Worm (Caenorhabditis elegans) whole organism, L2 larva: ENCODE results near the gene F27E5.3.

ENCODE experiments used
- aly-2 ChIP-seq: fragments of 150-350 bp; optimal IDR thresholded peaks from 2 replicates; lab custom pipeline; 2014; ENCODE audit warnings: missing biosample characterization, missing genetic modification characterization
- fos-1 ChIP-seq: fragments of 150-350 bp; optimal IDR thresholded peaks from 2 replicates; lab custom pipeline; 2014; ENCODE audit warnings: missing biosample characterization, missing genetic modification characterization
- lin-11 ChIP-seq: fragments of 150-350 bp; sonication (generic microtip); optimal IDR thresholded peaks from 2 replicates; lab custom pipeline; 2014; ENCODE audit warnings: missing biosample characterization, missing genetic modification characterization, inconsistent platforms, mixed read lengths
- mdl-1 ChIP-seq, 2 experiments: fragments of 150-350 bp in 1 of 2; sonication (generic microtip) in 1 of 2; optimal IDR thresholded peaks; 2 replicates each; lab custom pipeline; 2017; ENCODE audit warnings: missing biosample characterization in 2 of 2, missing genetic modification characterization in 2 of 2
- nhr-10 ChIP-seq: sonication (generic microtip); optimal IDR thresholded peaks from 2 replicates; lab custom pipeline; 2017; ENCODE audit warnings: missing biosample characterization, missing genetic modification characterization
- sma-9 ChIP-seq, 2 experiments: fragments of 150-350 bp in 1 of 2; sonication (generic microtip) in 1 of 2; optimal IDR thresholded peaks; 2 replicates each; lab custom pipeline; 2014 to 2016; ENCODE audit warnings: missing genetic modification characterization in 2 of 2, mild to moderate bottlenecking in 1 of 2, missing biosample characterization in 1 of 2, missing compliant biosample characterization in 1 of 2, missing genetic modification reagents in 1 of 2, moderate library complexity in 1 of 2

DNA sequence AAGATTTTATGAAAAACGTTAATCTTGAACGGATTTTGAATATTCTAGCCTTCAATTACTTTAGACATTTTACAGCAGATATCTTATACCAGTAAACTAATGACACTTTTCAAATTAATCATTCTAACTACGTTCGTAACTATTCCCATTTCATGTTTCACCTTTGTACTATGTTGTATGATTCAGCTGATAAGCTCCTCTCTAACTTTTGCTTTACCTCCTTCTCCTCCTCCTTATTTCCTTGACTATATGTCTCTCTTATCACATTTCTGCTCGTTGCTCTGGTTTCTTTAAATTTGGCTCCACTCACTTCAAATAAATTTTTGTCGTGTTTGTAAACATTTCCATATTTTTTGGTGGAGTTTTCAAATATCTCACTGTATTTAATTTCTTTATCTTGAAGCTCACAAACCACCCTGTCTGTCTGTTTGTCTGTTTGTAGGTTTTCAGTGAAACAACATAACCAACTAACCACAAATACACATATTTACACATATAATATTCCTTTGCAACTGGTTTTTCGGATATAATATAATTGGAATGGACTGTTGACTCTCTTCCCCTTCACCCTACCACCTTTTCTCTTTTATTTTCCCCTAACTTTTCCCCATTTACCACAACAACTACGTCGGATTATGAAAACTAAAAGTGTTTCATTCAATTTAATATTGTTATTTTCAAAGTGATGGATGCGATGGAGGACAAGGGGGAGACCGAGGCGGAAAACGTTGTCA is 49.6 kb downstream of the F27E5.3 start, which contains the start of gene lact-2:
- no peak for TF ChIP-seq aly-2 (tag; lab: Kevin White, UChicago)
- no peak for TF ChIP-seq lin-11 (tag; lab: Kevin White, UChicago)
- TF ChIP-seq mdl-1 (tag; optimal IDR thresholded peaks at IDR 0.05; lab: Kevin White, UChicago): no peak
- TF ChIP-seq nhr-10 (tag; lab: Kevin White, UChicago): no peak
- TF ChIP-seq sma-9 (GFP tag; optimal IDR thresholded peaks at IDR 0.05; lab: Kevin White, UChicago): no peak
- no peak for TF ChIP-seq sma-9 (tag; optimal IDR thresholded peaks at IDR 0.05; lab: Kevin White, UChicago)
- TF ChIP-seq fos-1 (tag; lab: Kevin White, UChicago): peak; percentile 96
